Worm (Caenorhabditis elegans) whole organism, L3 larva: ENCODE data around the gene F35H12.5.

ENCODE experiments used
- R02D3.7 ChIP-seq: fragments of 150-350 bp; optimal IDR thresholded peaks from 2 replicates; lab custom pipeline; 2014; ENCODE audit warnings: missing biosample characterization, missing genetic modification characterization
- ZK546.5 ChIP-seq: sonication (generic microtip); optimal IDR thresholded peaks from 2 replicates; lab custom pipeline; 2017; ENCODE audit warnings: missing biosample characterization, missing genetic modification characterization
- ceh-16 ChIP-seq: sonication (generic microtip); optimal IDR thresholded peaks from 2 replicates; lab custom pipeline; 2017; ENCODE audit warnings: missing biosample characterization, missing genetic modification characterization
- ceh-28 ChIP-seq: fragments of 150-350 bp; optimal IDR thresholded peaks from 2 replicates; lab custom pipeline; 2014; ENCODE audit warnings: missing biosample characterization, missing genetic modification reagents, missing genetic modification characterization
- ceh-9 ChIP-seq: sonication (generic microtip); optimal IDR thresholded peaks from 2 replicates; lab custom pipeline; 2018; ENCODE audit warnings: missing biosample characterization, missing genetic modification characterization
- daf-12 ChIP-seq: fragments of 150-350 bp; optimal IDR thresholded peaks from 2 replicates; lab custom pipeline; 2014; ENCODE audit warnings: missing biosample characterization, missing genetic modification reagents, missing genetic modification characterization
- egl-27 ChIP-seq: sonication (generic microtip); optimal IDR thresholded peaks from 4 replicates; lab custom pipeline; 2017; ENCODE audit warnings: missing biosample characterization, missing genetic modification reagents, missing genetic modification characterization
- egl-5 ChIP-seq: fragments of 150-350 bp; optimal IDR thresholded peaks from 2 replicates; lab custom pipeline; 2017; ENCODE audit warnings: missing biosample characterization, missing genetic modification reagents, missing genetic modification characterization, inconsistent platforms
- elt-1 ChIP-seq: fragments of 150-350 bp; optimal IDR thresholded peaks from 2 replicates; lab custom pipeline; 2014; ENCODE audit warnings: missing biosample characterization, missing genetic modification characterization
- elt-2 ChIP-seq: sonication (generic microtip); optimal IDR thresholded peaks from 2 replicates; lab custom pipeline; 2016; ENCODE audit warnings: missing genetic modification reagents, mild to moderate bottlenecking, missing genetic modification characterization, missing compliant biosample characterization
- elt-3 ChIP-seq, 3 experiments: fragments of 150-350 bp in 1 of 3; sonication (generic microtip) in 2 of 3; optimal IDR thresholded peaks; 2 replicates in 2 of 3; 4 replicates in 1 of 3; lab custom pipeline; 2014 to 2017; ENCODE audit warnings: missing biosample characterization in 3 of 3, missing genetic modification characterization in 3 of 3
- eor-1 ChIP-seq, 2 experiments: fragments of 150-350 bp; optimal IDR thresholded peaks; 2 replicates each; lab custom pipeline; 2014 to 2018; ENCODE audit warnings: missing biosample characterization in 2 of 2, missing genetic modification characterization in 2 of 2
- fkh-10 ChIP-seq: sonication (generic microtip); optimal IDR thresholded peaks from 2 replicates; lab custom pipeline; 2017; ENCODE audit warnings: missing biosample characterization, missing genetic modification reagents, missing genetic modification characterization
- fos-1 ChIP-seq: fragments of 150-350 bp; optimal IDR thresholded peaks from 2 replicates; lab custom pipeline; 2014; ENCODE audit warnings: missing biosample characterization, missing genetic modification characterization
- hmg-11 ChIP-seq: sonication (generic microtip); optimal IDR thresholded peaks from 2 replicates; lab custom pipeline; 2016; ENCODE audit warnings: missing genetic modification characterization, missing compliant biosample characterization
- jun-1 ChIP-seq: fragments of 150-350 bp; optimal IDR thresholded peaks from 2 replicates; lab custom pipeline; 2014; ENCODE audit warnings: missing biosample characterization, missing genetic modification reagents, missing genetic modification characterization
- lin-15B ChIP-seq: fragments of 150-350 bp; optimal IDR thresholded peaks from 2 replicates; lab custom pipeline; 2014; ENCODE audit warnings: missing biosample characterization, missing genetic modification characterization
- lin-39 ChIP-seq: fragments of 150-350 bp; optimal IDR thresholded peaks from 2 replicates; lab custom pipeline; 2018; ENCODE audit warnings: missing biosample characterization, missing genetic modification reagents, missing genetic modification characterization
- lsy-12 ChIP-seq: sonication (generic microtip); optimal IDR thresholded peaks from 2 replicates; lab custom pipeline; 2016; ENCODE audit warnings: mild to moderate bottlenecking, missing genetic modification characterization, missing compliant biosample characterization
- mdl-1 ChIP-seq: fragments of 150-350 bp; optimal IDR thresholded peaks from 2 replicates; lab custom pipeline; 2014; ENCODE audit warnings: missing biosample characterization, missing genetic modification characterization
- mml-1 ChIP-seq: fragments of 150-350 bp; sonication (generic microtip); optimal IDR thresholded peaks from 3 replicates; lab custom pipeline; 2014; ENCODE audit warnings: missing biosample characterization, missing genetic modification characterization
- nfya-1 ChIP-seq: sonication (generic microtip); optimal IDR thresholded peaks from 2 replicates; lab custom pipeline; 2017; ENCODE audit warnings: missing genetic modification characterization, mild to moderate bottlenecking, missing compliant biosample characterization, antibody characterized with exemption, moderate library complexity; ENCODE audit not compliant: insufficient read depth
- nhr-12 ChIP-seq: fragments of 150-350 bp; optimal IDR thresholded peaks from 2 replicates; lab custom pipeline; 2014; ENCODE audit warnings: missing biosample characterization, missing genetic modification characterization
- nhr-23 ChIP-seq: fragments of 150-350 bp; optimal IDR thresholded peaks from 2 replicates; lab custom pipeline; 2014; ENCODE audit warnings: missing biosample characterization, missing genetic modification reagents, missing genetic modification characterization
- nhr-237 ChIP-seq: fragments of 150-350 bp; optimal IDR thresholded peaks from 2 replicates; lab custom pipeline; 2014; ENCODE audit warnings: missing biosample characterization, missing genetic modification characterization
- nhr-25 ChIP-seq: sonication (generic microtip); optimal IDR thresholded peaks from 2 replicates; lab custom pipeline; 2017; ENCODE audit warnings: missing biosample characterization, missing genetic modification characterization
- nhr-28 ChIP-seq: fragments of 150-350 bp; optimal IDR thresholded peaks from 2 replicates; lab custom pipeline; 2014; ENCODE audit warnings: missing biosample characterization, missing genetic modification characterization
- nhr-43 ChIP-seq: sonication (generic microtip); optimal IDR thresholded peaks from 2 replicates; lab custom pipeline; 2016; ENCODE audit warnings: mild to moderate bottlenecking, missing genetic modification characterization, missing compliant biosample characterization; ENCODE audit not compliant: poor library complexity, severe bottlenecking
- nhr-67 ChIP-seq: fragments of 150-350 bp; optimal IDR thresholded peaks from 2 replicates; lab custom pipeline; 2014; ENCODE audit warnings: missing biosample characterization, missing genetic modification characterization
- nhr-76 ChIP-seq: fragments of 150-350 bp; sonication (generic microtip); optimal IDR thresholded peaks from 5 replicates; lab custom pipeline; 2014; ENCODE audit warnings: missing biosample characterization, missing genetic modification characterization
- nhr-77 ChIP-seq: fragments of 150-350 bp; optimal IDR thresholded peaks from 2 replicates; lab custom pipeline; 2014; ENCODE audit warnings: missing biosample characterization, missing genetic modification characterization
- pha-4 ChIP-seq: fragments of 150-350 bp; optimal IDR thresholded peaks from 2 replicates; lab custom pipeline; 2014; ENCODE audit warnings: missing biosample characterization, missing genetic modification reagents, missing genetic modification characterization
- pqm-1 ChIP-seq: fragments of 150-350 bp; optimal IDR thresholded peaks from 2 replicates; lab custom pipeline; 2017; ENCODE audit warnings: missing biosample characterization, missing genetic modification characterization, inconsistent platforms
- skn-1 ChIP-seq: fragments of 150-350 bp; optimal IDR thresholded peaks from 2 replicates; lab custom pipeline; 2014; ENCODE audit warnings: missing biosample characterization, missing genetic modification characterization
- snpc-4 ChIP-seq: fragments of 150-350 bp; optimal IDR thresholded peaks from 2 replicates; lab custom pipeline; 2014; ENCODE audit warnings: missing biosample characterization, missing genetic modification characterization
- tbx-2 ChIP-seq: sonication (generic microtip); optimal IDR thresholded peaks from 2 replicates; lab custom pipeline; 2016; ENCODE audit warnings: mild to moderate bottlenecking, missing genetic modification characterization, missing compliant biosample characterization
- zag-1 ChIP-seq: fragments of 150-350 bp; optimal IDR thresholded peaks from 2 replicates; lab custom pipeline; 2014; ENCODE audit warnings: missing biosample characterization, missing genetic modification characterization
- ztf-4 ChIP-seq: fragments of 150-350 bp; optimal IDR thresholded peaks from 2 replicates; lab custom pipeline; 2014; ENCODE audit warnings: missing biosample characterization, missing genetic modification characterization

The F35H12.5 gene

DNA sequence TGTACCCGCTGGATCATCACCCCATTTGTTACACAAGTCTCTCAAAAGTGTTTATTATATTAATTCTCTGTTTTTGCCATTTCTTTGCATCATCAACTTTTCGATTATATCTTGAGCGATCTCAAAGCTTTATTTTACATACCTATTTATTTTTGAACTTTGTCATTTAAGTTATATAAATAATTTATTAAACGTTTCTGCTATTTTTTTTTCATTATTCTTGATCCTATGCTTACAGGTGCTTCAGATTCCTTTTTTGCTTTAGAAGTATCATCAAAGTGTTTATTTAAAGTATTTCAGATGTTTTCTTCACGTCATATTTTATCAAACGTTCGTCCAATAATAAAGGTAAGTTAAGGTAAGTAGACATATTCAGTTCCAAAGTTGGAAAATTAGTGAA, at the start of gene F35H12.5:
Gene F35H12.5, plus strand, starts transcription at position 301 of the 400 bp plus-strand sequence.
- no peak for TF ChIP-seq nhr-12 (tag; lab: Kevin White, UChicago)
- TF ChIP-seq lsy-12 (tag; lab: Kevin White, UChicago) = no peak
- TF ChIP-seq ceh-9 (tag; lab: Kevin White, UChicago) = no peak
- TF ChIP-seq jun-1 = no peak
- no peak for TF ChIP-seq fkh-10 (GFP tag; lab: Kevin White, UChicago)
- TF ChIP-seq egl-5 (tag; lab: Kevin White, UChicago) = no peak
- no peak for TF ChIP-seq nhr-28 (tag; lab: Kevin White, UChicago)
- TF ChIP-seq nhr-25 (tag; lab: Kevin White, UChicago) = no peak
- no peak for TF ChIP-seq eor-1 (tag; optimal IDR thresholded peaks at IDR 0.05; lab: Kevin White, UChicago)
- TF ChIP-seq nhr-43 (tag; lab: Kevin White, UChicago) = no peak
- TF ChIP-seq ztf-4 = no peak
- no peak for TF ChIP-seq nfya-1 (tag; lab: Kevin White, UChicago)
- no peak for TF ChIP-seq tbx-2
- no peak for TF ChIP-seq nhr-76 (tag; lab: Kevin White, UChicago)
- no peak for TF ChIP-seq daf-12 (tag; lab: Kevin White, UChicago)
- TF ChIP-seq lin-39 (tag; lab: Kevin White, UChicago) = no peak
- no peak for TF ChIP-seq elt-3 (tag; optimal IDR thresholded peaks at IDR 0.05; lab: Kevin White, UChicago)

DNA sequence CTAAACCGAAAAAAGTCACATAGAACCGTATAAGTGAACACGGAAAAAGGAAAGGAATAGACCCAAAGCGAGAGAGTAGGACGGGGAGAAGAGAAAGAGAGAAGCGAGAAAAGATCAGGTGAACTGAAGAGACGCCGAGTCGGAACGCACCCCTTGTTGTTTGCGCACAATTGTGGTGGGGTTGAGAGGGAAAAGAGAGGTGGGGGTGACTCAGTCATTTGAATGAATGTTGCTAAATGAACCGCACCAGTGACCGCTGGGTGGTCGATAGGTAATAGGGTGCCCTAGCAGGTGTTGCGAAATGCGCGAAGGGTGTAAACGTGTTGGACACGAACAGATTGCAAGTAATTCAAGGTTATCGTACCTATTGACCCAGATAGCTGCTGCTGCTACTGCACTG, 47.2 kb upstream of the F35H12.5 start, which contains the start of gene lgl-1:
Gene lgl-1, minus strand, starts transcription at position 70 of the 400 bp plus-strand sequence.
- peak; percentile 30 for TF ChIP-seq nhr-23 (tag; lab: Kevin White, UChicago)
- TF ChIP-seq ceh-28 = no peak
- peak; percentile 18 for TF ChIP-seq pqm-1 (tag; lab: Kevin White, UChicago)
- peak; percentile 31 for TF ChIP-seq elt-2 (tag; lab: Kevin White, UChicago)
- peak; percentile 59 for TF ChIP-seq hmg-11 (tag; lab: Kevin White, UChicago)
- TF ChIP-seq mdl-1 (tag; lab: Kevin White, UChicago) = no peak
- peak; percentile 54 for TF ChIP-seq jun-1
- TF ChIP-seq nhr-25 (tag; lab: Kevin White, UChicago) = peak; percentile 53
- peak; percentile 67 for TF ChIP-seq lin-39 (tag; lab: Kevin White, UChicago)
- peak; percentile 3 for TF ChIP-seq nfya-1 (tag; lab: Kevin White, UChicago)
- no peak for TF ChIP-seq R02D3.7 (tag; lab: Kevin White, UChicago)
- TF ChIP-seq, all 47 proteins: peak for 8

DNA sequence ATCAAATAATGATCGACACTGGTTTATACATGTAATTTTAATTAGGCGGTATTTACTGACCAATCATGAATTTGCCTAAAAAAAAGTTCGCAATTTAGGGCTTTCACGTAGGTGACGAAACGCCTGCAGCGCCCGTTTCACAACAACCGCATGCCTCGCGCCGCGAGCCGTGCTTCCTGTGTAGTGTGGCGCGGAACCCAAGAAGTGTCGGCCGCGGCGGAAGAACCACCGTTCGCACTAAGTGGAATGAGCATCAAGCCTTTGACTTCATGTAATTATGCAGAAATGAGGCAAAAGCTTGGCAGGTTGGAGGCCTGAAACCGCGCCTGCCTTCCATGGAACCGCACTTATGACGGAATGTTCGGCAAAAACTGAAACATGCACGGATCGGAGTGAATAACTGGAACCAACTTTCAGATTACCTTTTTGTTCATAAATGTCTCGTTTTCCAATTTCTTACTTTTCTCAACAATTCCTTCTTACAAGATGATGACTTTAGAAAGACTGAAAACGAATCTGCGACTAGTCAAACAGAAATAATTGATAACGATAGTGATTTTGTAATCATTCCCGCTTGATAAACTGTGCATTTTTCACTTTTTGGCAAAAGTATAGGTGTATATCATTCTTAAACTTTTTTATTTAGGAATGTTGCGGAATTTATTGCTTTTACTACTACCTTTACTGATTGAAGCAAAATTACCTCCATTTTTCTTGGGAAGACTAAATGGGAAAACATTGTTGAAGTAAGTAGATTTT, 46.1 kb upstream of the F35H12.5 start, which contains the start of gene F56F10.1:
Gene F56F10.1, plus strand, starts transcription at position 647 of the 759 bp plus-strand sequence.
- no peak for TF ChIP-seq egl-27 (tag; lab: Kevin White, UChicago)
- no peak for TF ChIP-seq jun-1
- TF ChIP-seq pqm-1 (tag; lab: Kevin White, UChicago) = no peak
- TF ChIP-seq nhr-237 = no peak
- no peak for TF ChIP-seq R02D3.7 (tag; lab: Kevin White, UChicago)
- TF ChIP-seq pha-4 = no peak
- TF ChIP-seq elt-2 (tag; lab: Kevin White, UChicago) = peak; percentile 44
- no peak for TF ChIP-seq lin-39 (tag; lab: Kevin White, UChicago)
- peak; percentile 47 for TF ChIP-seq skn-1
- no peak for TF ChIP-seq ZK546.5 (tag; lab: Kevin White, UChicago)
- no peak for TF ChIP-seq fos-1 (tag; lab: Kevin White, UChicago)
- no peak for TF ChIP-seq nhr-67 (tag; lab: Kevin White, UChicago)
- TF ChIP-seq elt-3 (tag; optimal IDR thresholded peaks at IDR 0.05; lab: Kevin White, UChicago) = no peak
- no peak for TF ChIP-seq nhr-76 (tag; lab: Kevin White, UChicago)
- peak; percentile 53 for TF ChIP-seq snpc-4 (tag; lab: Kevin White, UChicago)
- TF ChIP-seq lin-15B = no peak
- TF ChIP-seq nhr-77 (tag; lab: Kevin White, UChicago) = no peak

DNA sequence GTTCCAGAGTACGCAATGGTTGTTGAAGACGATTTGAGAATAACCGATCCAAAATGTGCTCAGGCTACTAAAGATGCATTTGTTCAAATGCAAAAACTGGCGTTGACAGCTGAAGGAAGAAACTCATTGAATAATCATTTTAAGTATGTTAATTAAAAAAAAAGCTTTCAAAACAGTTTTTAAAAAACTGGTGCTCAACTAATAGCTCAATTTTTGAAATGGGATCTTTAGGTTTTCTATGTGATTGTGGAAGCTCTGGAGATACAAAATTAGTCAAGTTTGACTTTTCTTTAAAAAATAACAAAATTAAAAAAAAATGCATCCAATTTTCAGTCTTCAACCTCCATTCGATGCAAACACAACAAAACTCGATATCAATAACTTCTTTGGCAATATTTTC, 44.6 kb upstream of the F35H12.5 start:
- TF ChIP-seq ceh-9 (tag; lab: Kevin White, UChicago) (no peak), eor-1 (tag; optimal IDR thresholded peaks at IDR 0.05; lab: Kevin White, UChicago) (no peak), jun-1 (no peak), egl-27 (tag; lab: Kevin White, UChicago) (no peak), skn-1 (no peak), nhr-237 (no peak), zag-1 (tag; lab: Kevin White, UChicago) (no peak), mml-1 (no peak), nhr-12 (tag; lab: Kevin White, UChicago) (no peak), ceh-16 (no peak), elt-1 (tag; lab: Kevin White, UChicago) (no peak)
